Fruit fly (Drosophila melanogaster) whole organism, adult: Measurements from ENCODE around the gene asun.

ENCODE experiments used
- CG11617 ChIP-seq: fragments of 200-800 bp; sonication (Bioruptor generic); optimal IDR thresholded peaks from 2 replicates; lab custom pipeline; 2017; ENCODE audit warnings: mild to moderate bottlenecking, missing biosample characterization, missing genetic modification reagents, missing genetic modification characterization
- CG12768 ChIP-seq: fragments of 200-800 bp; sonication (Bioruptor generic); optimal IDR thresholded peaks from 2 replicates; lab custom pipeline; 2017; ENCODE audit warnings: missing biosample characterization, missing genetic modification characterization, mild to moderate bottlenecking, moderate library complexity, missing genetic modification reagents
- CG14711 ChIP-seq: fragments of 200-800 bp; sonication (Bioruptor generic); optimal IDR thresholded peaks from 2 replicates; lab custom pipeline; 2018; ENCODE audit warnings: missing biosample characterization, mild to moderate bottlenecking, missing genetic modification characterization, moderate library complexity
- CG1620 ChIP-seq: fragments of 200-800 bp; sonication (Bioruptor generic); optimal IDR thresholded peaks from 2 replicates; lab custom pipeline; 2016; ENCODE audit warnings: missing biosample characterization, missing genetic modification characterization
- CG33017 ChIP-seq: fragments of 200-800 bp; sonication (Bioruptor generic); optimal IDR thresholded peaks from 2 replicates; lab custom pipeline; 2018; ENCODE audit warnings: missing biosample characterization, mild to moderate bottlenecking, missing genetic modification characterization, moderate library complexity
- CG5204 ChIP-seq: fragments of 200-800 bp; sonication (Bioruptor generic); optimal IDR thresholded peaks from 2 replicates; lab custom pipeline; 2016; ENCODE audit warnings: missing biosample characterization, missing genetic modification characterization
- CG7045 ChIP-seq: fragments of 200-800 bp; sonication (Bioruptor generic); optimal IDR thresholded peaks from 2 replicates; lab custom pipeline; 2017; ENCODE audit warnings: missing biosample characterization, mild to moderate bottlenecking, missing genetic modification characterization
- CG7101 ChIP-seq: fragments of 200-800 bp; sonication (Bioruptor generic); optimal IDR thresholded peaks from 2 replicates; lab custom pipeline; 2018; ENCODE audit warnings: missing biosample characterization, mild to moderate bottlenecking, missing genetic modification characterization, moderate library complexity
- Clk ChIP-seq: fragments of 200-800 bp; sonication (Bioruptor generic); optimal IDR thresholded peaks from 2 replicates; lab custom pipeline; 2017; ENCODE audit warnings: missing biosample characterization, missing genetic modification characterization
- Crg-1 ChIP-seq: fragments of 200-800 bp; sonication (Bioruptor generic); optimal IDR thresholded peaks from 2 replicates; lab custom pipeline; 2016; ENCODE audit warnings: missing biosample characterization, missing genetic modification characterization
- Hr96 ChIP-seq: fragments of 200-800 bp; sonication (Bioruptor generic); optimal IDR thresholded peaks from 2 replicates; lab custom pipeline; 2016; ENCODE audit warnings: missing biosample characterization, missing genetic modification characterization
- Mnt ChIP-seq: fragments of 200-800 bp; sonication (Bioruptor generic); optimal IDR thresholded peaks from 2 replicates; lab custom pipeline; 2016; ENCODE audit warnings: missing biosample characterization, mild to moderate bottlenecking, missing genetic modification characterization
- bab1 ChIP-seq: fragments of 200-800 bp; sonication (Bioruptor generic); optimal IDR thresholded peaks from 3 replicates; lab custom pipeline; 2019; ENCODE audit warnings: missing biosample characterization, mild to moderate bottlenecking, missing genetic modification characterization, moderate library complexity
- cic ChIP-seq: fragments of 200-800 bp; sonication (Bioruptor generic); optimal IDR thresholded peaks from 2 replicates; lab custom pipeline; 2017; ENCODE audit warnings: missing biosample characterization, mild to moderate bottlenecking, missing genetic modification characterization, moderate library complexity
- cnc ChIP-seq, 2 experiments: fragments of >200 bp; optimal IDR thresholded peaks; 2 replicates each; lab custom pipeline; 2017
- kay ChIP-seq: fragments of 200-800 bp; sonication (Bioruptor generic); peaks from one replicate; lab custom pipeline; 2016; ENCODE audit warnings: missing biosample characterization, missing genetic modification characterization, borderline replicate concordance
- ovo ChIP-seq: fragments of 200-800 bp; sonication (Bioruptor generic); optimal IDR thresholded peaks from 2 replicates; lab custom pipeline; 2016; ENCODE audit warnings: missing biosample characterization, missing genetic modification characterization
- pad ChIP-seq: fragments of 200-800 bp; sonication (Bioruptor generic); optimal IDR thresholded peaks from 3 replicates; lab custom pipeline; 2017; ENCODE audit warnings: missing biosample characterization, missing genetic modification characterization, mild to moderate bottlenecking, moderate library complexity, missing genetic modification reagents
- tj ChIP-seq: fragments of 200-800 bp; sonication (Bioruptor generic); optimal IDR thresholded peaks from 3 replicates; lab custom pipeline; 2017; ENCODE audit warnings: missing biosample characterization, mild to moderate bottlenecking, missing genetic modification characterization, moderate library complexity
- toe ChIP-seq: fragments of 200-800 bp; sonication (Bioruptor generic); optimal IDR thresholded peaks from 2 replicates; lab custom pipeline; 2016; ENCODE audit warnings: missing biosample characterization, missing genetic modification characterization

The asun gene

dm6 chr3R:16223252-16224037 lies 40.6 kb upstream of the asun start:
- TF ChIP-seq toe (GFP tag; lab: Kevin White, UChicago) (no peak), Clk (no peak), bab1 (GFP tag; lab: Kevin White, UChicago) (no peak)

dm6 chr3R:16224415-16225165 lies 39.5 kb upstream of the asun start:
- TF ChIP-seq ovo (GFP tag; lab: Kevin White, UChicago) (peak; percentile 33), Hr96 (GFP tag; lab: Kevin White, UChicago) (peak; percentile 90), toe (GFP tag; lab: Kevin White, UChicago) (peak; percentile 57), CG7045 (GFP tag; lab: Kevin White, UChicago) (peak; percentile 95), bab1 (GFP tag; lab: Kevin White, UChicago) (peak; percentile 91), CG7101 (tag; lab: Kevin White, UChicago) (peak; percentile 95), kay (GFP tag; lab: Kevin White, UChicago) (peak; percentile 91), Clk (peak; percentile 83), pad (GFP tag; lab: Kevin White, UChicago) (peak; percentile 72), Crg-1 (GFP tag; lab: Kevin White, UChicago) (peak; percentile 73), CG14711 (tag; lab: Kevin White, UChicago) (peak; percentile 89), cic (peak; percentile 85), CG5204 (peak; percentile 91), cnc (optimal IDR thresholded peaks at IDR 0.05; lab: Kevin White, UChicago) (no peak), CG33017 (tag; lab: Kevin White, UChicago) (peak; percentile 94), Mnt (peak; percentile 61), CG12768 (GFP tag; lab: Kevin White, UChicago) (peak; percentile 89), CG1620 (peak; percentile 37), tj (peak; percentile 99), CG11617 (GFP tag; lab: Kevin White, UChicago) (peak; percentile 92)

dm6 chr3R:16225351-16225750 lies 38.7 kb upstream of the asun start, which contains the start of gene tara:
Gene tara, plus strand, starts transcription at chr3R:16225651.
- TF ChIP-seq CG7045 (GFP tag; lab: Kevin White, UChicago) (no peak), tj (no peak), CG7101 (tag; lab: Kevin White, UChicago) (no peak), cic (no peak), Mnt (no peak)

dm6 chr3R:16225760-16226159 lies 38.3 kb upstream of the asun start:
- TF ChIP-seq CG33017 (tag; lab: Kevin White, UChicago) (no peak), CG14711 (tag; lab: Kevin White, UChicago) (peak; percentile 85), CG7045 (GFP tag; lab: Kevin White, UChicago) (peak; percentile 1), Clk (no peak), cnc (optimal IDR thresholded peaks at IDR 0.05; lab: Kevin White, UChicago) (no peak)

- TF ChIP-seq CG33017 (tag; lab: Kevin White, UChicago) (no peak), kay (GFP tag; lab: Kevin White, UChicago) (no peak), CG7045 (GFP tag; lab: Kevin White, UChicago) (no peak), ovo (GFP tag; lab: Kevin White, UChicago) (no peak), pad (GFP tag; lab: Kevin White, UChicago) (no peak), tj (no peak), Mnt (no peak), Hr96 (GFP tag; lab: Kevin White, UChicago) (no peak), CG14711 (tag; lab: Kevin White, UChicago) (no peak), CG7101 (tag; lab: Kevin White, UChicago) (no peak)
These were observed 37.0 kb upstream of the asun start for dm6 chr3R:16227074-16227473.

dm6 chr3R:16228719-16229704 lies 35.1 kb upstream of the asun start:
- TF ChIP-seq pad (GFP tag; lab: Kevin White, UChicago) (no peak), ovo (GFP tag; lab: Kevin White, UChicago) (no peak), tj (peak; percentile 44), CG7101 (tag; lab: Kevin White, UChicago) (no peak), Mnt (peak; percentile 74), kay (GFP tag; lab: Kevin White, UChicago) (peak; percentile 70), CG14711 (tag; lab: Kevin White, UChicago) (no peak), CG5204 (no peak), cic (peak; percentile 56)
